Worm (Caenorhabditis elegans): ENCODE measurements around the gene cey-1.

cey-1 gene

DNA sequence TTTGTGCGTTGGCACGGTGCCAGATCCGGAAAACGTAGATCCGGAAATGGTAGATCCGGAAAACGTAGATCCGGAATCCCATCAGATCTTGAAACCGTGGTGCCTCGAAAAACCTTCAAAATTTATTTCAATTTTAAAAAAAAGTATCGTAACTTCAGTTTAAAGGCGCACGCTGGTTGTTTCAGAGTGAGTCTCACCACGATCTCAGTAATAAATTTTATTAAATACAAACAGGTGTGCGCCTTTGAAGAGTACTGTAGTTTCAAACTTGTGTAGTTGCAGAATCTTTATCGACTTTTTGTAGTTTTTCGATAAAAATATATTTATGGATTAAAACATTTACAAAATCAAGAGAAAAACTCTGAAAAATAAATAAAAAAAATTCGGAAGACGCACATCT, 9.7 kb upstream of the cey-1 start:
- TF ChIP-seq med-1 (GFP tag; optimal IDR thresholded peaks at IDR 0.05; ENCODE audit: insufficient read depth), result no peak
- no peak for TF ChIP-seq ztf-29 (GFP tag; IDR thresholded peaks at IDR 0.05)
- TF ChIP-seq T22C8.4 (GFP tag; IDR thresholded peaks at IDR 0.05), result no peak
- no peak for TF ChIP-seq klf-2 (GFP tag; conservative IDR thresholded peaks at IDR 0.05)
- no peak for TF ChIP-seq ref-1 (GFP tag; conservative IDR thresholded peaks at IDR 0.05)
- no peak for TF ChIP-seq tab-1 (GFP tag; IDR thresholded peaks at IDR 0.05)
- no peak for TF ChIP-seq flt-1 (GFP tag; IDR thresholded peaks at IDR 0.05)
- no peak for TF ChIP-seq ztf-23 (GFP tag; IDR thresholded peaks at IDR 0.05)
- TF ChIP-seq cog-1 (tag; optimal IDR thresholded peaks at IDR 0.05), result no peak

DNA sequence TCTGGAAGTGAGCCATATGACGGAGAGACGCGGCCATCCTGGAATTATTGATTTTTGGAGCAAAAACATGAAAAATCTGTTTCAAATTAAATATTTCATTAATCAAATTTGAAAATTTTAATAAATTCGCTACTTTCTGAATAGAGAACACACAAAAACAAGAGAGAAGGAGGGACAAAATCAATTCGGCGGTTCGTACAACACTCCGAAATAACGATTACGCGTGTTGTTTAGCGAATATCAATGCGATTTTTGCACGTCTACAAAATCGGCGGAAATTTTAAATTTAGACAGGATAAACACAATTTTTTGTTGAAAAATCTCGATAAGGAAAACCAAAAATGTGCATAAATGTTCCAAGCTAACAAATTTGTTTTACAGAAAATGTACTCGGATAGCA, 8.9 kb upstream of the cey-1 start, which contains the start of the genes sdhd-1 and ilkp-1:
Gene sdhd-1, minus strand, starts transcription at position 38 of the 400 bp plus-strand sequence.
Gene ilkp-1, plus strand, starts transcription at position 380 of the 400 bp plus-strand sequence.
- TF ChIP-seq klf-2 (GFP tag; conservative IDR thresholded peaks at IDR 0.05) (no peak), T22C8.4 (GFP tag; IDR thresholded peaks at IDR 0.05) (no peak), ztf-23 (GFP tag; IDR thresholded peaks at IDR 0.05) (no peak), ztf-29 (GFP tag; IDR thresholded peaks at IDR 0.05) (no peak), flt-1 (GFP tag; IDR thresholded peaks at IDR 0.05) (no peak), ref-1 (GFP tag; conservative IDR thresholded peaks at IDR 0.05) (no peak), tab-1 (GFP tag; IDR thresholded peaks at IDR 0.05) (no peak), med-1 (GFP tag; optimal IDR thresholded peaks at IDR 0.05; ENCODE audit: insufficient read depth) (no peak), cog-1 (tag; optimal IDR thresholded peaks at IDR 0.05) (no peak)

DNA sequence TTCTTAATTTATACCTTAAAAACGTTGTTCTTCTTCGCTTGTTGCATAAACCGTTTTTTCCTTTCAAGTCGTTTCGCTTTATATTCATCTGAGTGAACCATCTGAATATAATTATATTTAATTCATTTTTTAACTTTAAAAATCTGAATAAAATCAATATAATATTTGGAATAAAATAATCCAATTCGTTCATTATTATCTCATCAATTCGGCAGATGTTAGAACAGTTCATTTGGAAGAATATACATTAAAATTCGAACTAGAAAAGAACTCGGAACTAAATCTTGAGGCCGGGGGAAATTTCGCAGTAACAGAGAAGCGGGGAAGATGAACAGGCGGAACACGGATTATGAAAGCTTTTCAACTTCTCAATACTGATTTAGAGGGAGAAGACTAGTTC, 7.9 kb upstream of the cey-1 start, which contains the start of gene F33A8.4:
Gene F33A8.4, minus strand, starts transcription at position 101 of the 400 bp plus-strand sequence.
- TF ChIP-seq klf-2 (GFP tag; conservative IDR thresholded peaks at IDR 0.05) (no peak), ref-1 (GFP tag; conservative IDR thresholded peaks at IDR 0.05) (no peak), med-1 (GFP tag; optimal IDR thresholded peaks at IDR 0.05; ENCODE audit: insufficient read depth) (no peak), tab-1 (GFP tag; IDR thresholded peaks at IDR 0.05) (no peak), cog-1 (tag; optimal IDR thresholded peaks at IDR 0.05) (no peak), flt-1 (GFP tag; IDR thresholded peaks at IDR 0.05) (no peak), T22C8.4 (GFP tag; IDR thresholded peaks at IDR 0.05) (no peak), ztf-23 (GFP tag; IDR thresholded peaks at IDR 0.05) (no peak), ztf-29 (GFP tag; IDR thresholded peaks at IDR 0.05) (no peak)

DNA sequence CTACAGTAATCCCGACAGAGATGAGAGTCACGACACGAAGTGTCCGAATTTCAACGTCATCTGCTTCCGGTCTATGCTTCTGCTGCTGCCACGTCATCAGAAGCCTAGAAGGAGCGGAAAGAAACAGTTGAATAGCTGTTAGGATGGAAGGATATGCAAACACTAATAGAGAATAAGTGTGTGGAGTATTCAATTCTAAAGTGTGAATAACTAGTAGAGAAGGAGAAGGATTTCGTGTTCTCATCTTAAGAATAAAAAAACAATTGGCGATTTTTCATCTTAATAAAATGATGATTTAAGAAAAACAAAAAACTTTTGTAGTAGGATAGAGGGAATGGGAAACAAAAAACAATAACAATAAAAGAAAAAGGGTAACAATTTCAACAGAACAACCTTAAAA, 4.9 kb upstream of the cey-1 start, which contains the start of gene col-83:
Gene col-83, minus strand, starts transcription at position 101 of the 400 bp plus-strand sequence.
- TF ChIP-seq T22C8.4 (GFP tag; IDR thresholded peaks at IDR 0.05) (no peak), med-1 (GFP tag; optimal IDR thresholded peaks at IDR 0.05; ENCODE audit: insufficient read depth) (no peak), klf-2 (GFP tag; conservative IDR thresholded peaks at IDR 0.05) (no peak), ref-1 (GFP tag; conservative IDR thresholded peaks at IDR 0.05) (no peak), cog-1 (tag; optimal IDR thresholded peaks at IDR 0.05) (no peak), tab-1 (GFP tag; IDR thresholded peaks at IDR 0.05) (no peak)

DNA sequence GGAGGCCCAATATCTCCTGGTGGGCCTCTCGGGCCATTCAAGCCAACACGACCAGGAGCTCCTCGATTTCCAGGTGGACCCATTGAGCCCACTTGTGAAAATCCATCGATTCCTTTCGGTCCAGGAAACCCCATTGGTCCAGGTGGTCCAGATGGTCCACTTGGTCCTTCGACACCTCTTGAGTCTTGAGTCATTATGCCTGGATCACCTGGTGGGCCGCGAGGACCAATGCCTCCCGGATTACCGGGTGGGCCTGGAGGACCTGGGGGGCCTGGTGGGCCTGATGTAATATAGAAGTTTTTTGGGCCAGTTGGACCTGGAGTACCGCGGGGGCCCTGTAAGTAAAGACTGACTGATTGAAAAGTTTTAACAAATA, 3.2 kb upstream of the cey-1 start:
- TF ChIP-seq ref-1 (GFP tag; conservative IDR thresholded peaks at IDR 0.05), result no peak
- TF ChIP-seq ztf-29 (GFP tag; IDR thresholded peaks at IDR 0.05), result no peak
- TF ChIP-seq tab-1 (GFP tag; IDR thresholded peaks at IDR 0.05), result no peak
- no peak for TF ChIP-seq flt-1 (GFP tag; IDR thresholded peaks at IDR 0.05)
- no peak for TF ChIP-seq T22C8.4 (GFP tag; IDR thresholded peaks at IDR 0.05)
- TF ChIP-seq cog-1 (tag; optimal IDR thresholded peaks at IDR 0.05), result no peak
- no peak for TF ChIP-seq ztf-23 (GFP tag; IDR thresholded peaks at IDR 0.05)
- no peak for TF ChIP-seq med-1 (GFP tag; optimal IDR thresholded peaks at IDR 0.05; ENCODE audit: insufficient read depth)
- TF ChIP-seq klf-2 (GFP tag; conservative IDR thresholded peaks at IDR 0.05), result no peak

DNA sequence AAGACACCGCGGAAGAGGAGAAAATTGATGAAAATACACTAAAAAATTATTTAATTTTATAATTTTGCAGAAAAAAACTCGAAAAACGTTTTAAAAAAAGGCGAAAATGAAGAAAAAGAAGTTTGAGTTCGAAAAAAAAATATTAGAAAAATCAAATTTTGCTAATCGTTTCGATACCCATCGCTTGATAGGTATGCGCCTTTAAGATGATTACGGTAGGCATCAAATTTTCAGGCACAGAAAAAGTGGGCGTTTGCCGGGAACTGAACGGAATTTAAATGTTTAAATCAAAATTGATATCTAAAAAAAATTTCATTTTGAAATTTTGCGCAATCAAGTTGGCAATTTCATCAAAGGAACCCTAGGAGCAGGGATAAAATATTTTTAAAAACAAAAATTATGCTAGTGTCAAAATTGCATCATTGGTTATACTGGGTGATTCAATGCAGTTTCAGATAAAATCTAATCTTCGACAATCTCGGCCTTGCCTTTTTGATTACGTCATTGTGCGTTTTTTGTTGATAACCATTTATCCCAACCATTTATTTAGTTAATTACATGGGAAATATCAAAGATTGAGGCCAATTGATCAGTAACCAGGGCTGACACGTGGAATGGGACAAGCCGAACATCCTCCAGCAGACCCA, 2.7 kb upstream of the cey-1 start:
- TF ChIP-seq cog-1 (tag; optimal IDR thresholded peaks at IDR 0.05) (no peak), T22C8.4 (GFP tag; IDR thresholded peaks at IDR 0.05) (no peak), ztf-29 (GFP tag; IDR thresholded peaks at IDR 0.05) (no peak)

DNA sequence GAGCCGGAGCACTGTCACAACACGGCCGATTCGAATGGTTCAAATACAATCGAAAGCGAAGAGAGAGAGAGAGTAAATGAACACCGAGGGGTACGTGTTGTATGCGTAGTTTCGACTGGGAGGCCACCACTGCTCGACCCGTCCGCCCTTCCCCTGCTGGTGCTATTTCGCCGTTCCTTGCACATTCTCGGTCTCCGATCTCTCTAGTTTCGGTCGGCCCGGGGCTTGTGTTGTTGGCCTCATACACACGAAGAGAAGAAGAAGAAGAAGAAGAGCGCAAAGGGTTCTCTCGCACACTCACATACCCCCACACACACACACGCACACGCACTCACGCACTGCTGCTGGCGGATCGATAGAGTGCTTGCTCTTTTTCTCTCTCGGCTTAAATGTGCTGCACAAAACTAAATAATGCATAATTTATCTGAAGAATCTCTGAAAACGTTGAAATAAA, 1.9 kb upstream of the cey-1 start:
- TF ChIP-seq cog-1 (tag; optimal IDR thresholded peaks at IDR 0.05), result peak; percentile 81
- TF ChIP-seq ztf-29 (GFP tag; IDR thresholded peaks at IDR 0.05), result peak; percentile 86
- no peak for TF ChIP-seq ref-1 (GFP tag; conservative IDR thresholded peaks at IDR 0.05)
- TF ChIP-seq klf-2 (GFP tag; conservative IDR thresholded peaks at IDR 0.05), result 0 out of 2 replicates have a peak, but pooled peaks have one; percentile 38
- TF ChIP-seq T22C8.4 (GFP tag; IDR thresholded peaks at IDR 0.05), result peak; percentile 85
- TF ChIP-seq ztf-23 (GFP tag; IDR thresholded peaks at IDR 0.05), result peak; percentile 70; the same call in 1 of the 2 replicates
- no peak for TF ChIP-seq med-1 (GFP tag; optimal IDR thresholded peaks at IDR 0.05; ENCODE audit: insufficient read depth)
- TF ChIP-seq tab-1 (GFP tag; IDR thresholded peaks at IDR 0.05), result no peak
- TF ChIP-seq flt-1 (GFP tag; IDR thresholded peaks at IDR 0.05), result peak; percentile 48; the same call in 1 of the 2 replicates

DNA sequence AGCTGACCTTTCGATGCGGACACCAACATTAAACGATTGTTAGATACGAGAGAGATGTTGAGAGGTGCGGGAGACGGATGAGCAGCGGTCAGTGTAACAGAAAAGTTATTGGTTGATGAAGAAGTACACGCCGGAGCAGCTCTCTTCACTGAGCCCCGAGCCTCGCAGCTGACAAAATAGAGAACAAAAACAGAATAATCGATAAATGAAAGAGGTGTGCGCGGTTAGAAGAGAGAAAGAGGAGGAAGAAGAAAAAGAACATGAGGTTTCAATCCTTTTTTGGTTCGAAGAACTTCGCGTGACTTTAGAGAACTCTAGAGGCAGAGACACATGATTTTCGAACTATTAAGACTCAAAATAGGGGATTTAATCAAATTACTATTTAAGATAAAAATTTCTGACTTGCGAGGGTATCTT, 848 bp upstream of the cey-1 start:
- TF ChIP-seq cog-1 (tag; optimal IDR thresholded peaks at IDR 0.05) (peak; percentile 43), ref-1 (GFP tag; conservative IDR thresholded peaks at IDR 0.05) (no peak), med-1 (GFP tag; optimal IDR thresholded peaks at IDR 0.05; ENCODE audit: insufficient read depth) (no peak), flt-1 (GFP tag; IDR thresholded peaks at IDR 0.05) (0 out of 2 replicates have a peak, but pooled peaks have one; percentile 59), T22C8.4 (GFP tag; IDR thresholded peaks at IDR 0.05) (0 out of 2 replicates have a peak, but pooled peaks have one; percentile 35)

DNA sequence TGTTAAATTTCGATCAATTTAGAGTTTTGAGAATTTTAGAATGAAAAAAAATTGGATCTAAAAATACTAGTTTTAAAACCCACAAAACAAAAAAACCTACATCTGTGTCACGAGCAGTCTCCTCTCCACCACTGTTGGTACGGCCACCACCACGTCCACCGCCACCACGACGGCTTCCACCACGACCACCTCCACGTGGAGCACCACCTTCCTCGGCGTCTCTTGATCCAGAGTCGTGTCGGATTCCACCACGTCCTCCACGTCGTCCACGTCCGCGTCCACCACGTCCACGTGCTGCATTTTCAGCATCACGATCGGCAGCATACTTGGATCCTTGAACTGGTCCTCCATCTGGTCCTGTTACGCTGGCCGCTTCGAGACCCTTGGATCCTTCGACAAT, 866 bp downstream of the cey-1 start:
- TF ChIP-seq klf-2 (GFP tag; conservative IDR thresholded peaks at IDR 0.05), result no peak
- TF ChIP-seq med-1 (GFP tag; optimal IDR thresholded peaks at IDR 0.05; ENCODE audit: insufficient read depth), result no peak
- no peak for TF ChIP-seq tab-1 (GFP tag; IDR thresholded peaks at IDR 0.05)
- no peak for TF ChIP-seq ref-1 (GFP tag; conservative IDR thresholded peaks at IDR 0.05)
- TF ChIP-seq ztf-23 (GFP tag; IDR thresholded peaks at IDR 0.05), result no peak
- no peak for TF ChIP-seq ztf-29 (GFP tag; IDR thresholded peaks at IDR 0.05)
- no peak for TF ChIP-seq flt-1 (GFP tag; IDR thresholded peaks at IDR 0.05)
- TF ChIP-seq cog-1 (tag; optimal IDR thresholded peaks at IDR 0.05), result no peak
- TF ChIP-seq T22C8.4 (GFP tag; IDR thresholded peaks at IDR 0.05), result no peak
